Worm (Caenorhabditis elegans) whole organism, mixed stage, embryonic: ENCODE results near the gene toh-1.
A peak's percentile ranks its signal among the peaks of the same experiment; 100 is the strongest.

Experiments used
- bed-3 ChIP-seq: fragments of 200-800 bp; sonication (Bioruptor generic); optimal IDR thresholded peaks from 3 replicates; lab custom pipeline; 2018; ENCODE audit warnings: mild to moderate bottlenecking, missing genetic modification characterization, moderate library complexity, missing compliant biosample characterization
- blmp-1 ChIP-seq: fragments of 150-350 bp; optimal IDR thresholded peaks from 2 replicates; lab custom pipeline; 2014; ENCODE audit warnings: missing biosample characterization, missing genetic modification characterization
- ceh-39 ChIP-seq: fragments of 150-350 bp; optimal IDR thresholded peaks from 2 replicates; lab custom pipeline; 2014; ENCODE audit warnings: missing biosample characterization, missing genetic modification characterization
- ceh-43 ChIP-seq: fragments of 200-800 bp; sonication (Bioruptor generic); optimal IDR thresholded peaks from 2 replicates; lab custom pipeline; 2018; ENCODE audit warnings: mild to moderate bottlenecking, missing genetic modification characterization, moderate library complexity, missing compliant biosample characterization
- ceh-83 ChIP-seq: fragments of 200-800 bp; sonication (Bioruptor generic); optimal IDR thresholded peaks from 2 replicates; lab custom pipeline; 2018; ENCODE audit warnings: mild to moderate bottlenecking, missing genetic modification characterization, missing compliant biosample characterization
- ces-1 ChIP-seq: fragments of 150-350 bp; optimal IDR thresholded peaks from 2 replicates; lab custom pipeline; 2014; ENCODE audit warnings: missing biosample characterization, missing genetic modification reagents, missing genetic modification characterization
- cnd-1 ChIP-seq: fragments of 200-800 bp; sonication (Bioruptor generic); optimal IDR thresholded peaks from 2 replicates; lab custom pipeline; 2018; ENCODE audit warnings: mild to moderate bottlenecking, missing genetic modification characterization, missing compliant biosample characterization
- drap-1 ChIP-seq: fragments of 200-800 bp; sonication (Bioruptor generic); optimal IDR thresholded peaks from 3 replicates; lab custom pipeline; 2018; ENCODE audit warnings: mild to moderate bottlenecking, missing genetic modification characterization, missing compliant biosample characterization
- flh-1 ChIP-seq: fragments of 200-800 bp; sonication (Bioruptor generic); optimal IDR thresholded peaks from 2 replicates; lab custom pipeline; 2018; ENCODE audit warnings: mild to moderate bottlenecking, missing genetic modification characterization, moderate library complexity, missing compliant biosample characterization
- ham-2 ChIP-seq: fragments of 200-800 bp; sonication (Bioruptor generic); optimal IDR thresholded peaks from 2 replicates; lab custom pipeline; 2018; ENCODE audit warnings: mild to moderate bottlenecking, missing genetic modification characterization, missing compliant biosample characterization
- hlh-1 ChIP-seq: fragments of 150-350 bp; optimal IDR thresholded peaks from 2 replicates; lab custom pipeline; 2014; ENCODE audit warnings: missing biosample characterization, missing genetic modification reagents, missing genetic modification characterization
- lin-13 ChIP-seq: fragments of 150-350 bp; optimal IDR thresholded peaks from 2 replicates; lab custom pipeline; 2014; ENCODE audit warnings: missing biosample characterization, missing genetic modification characterization
- lin-32 ChIP-seq: fragments of 200-800 bp; sonication (Bioruptor generic); optimal IDR thresholded peaks from 2 replicates; lab custom pipeline; 2018; ENCODE audit warnings: mild to moderate bottlenecking, missing genetic modification characterization, missing compliant biosample characterization
- lsy-2 ChIP-seq: fragments of 150-350 bp; optimal IDR thresholded peaks from 2 replicates; lab custom pipeline; 2014; ENCODE audit warnings: missing biosample characterization, missing genetic modification characterization
- mab-5 ChIP-seq: fragments of 150-350 bp; optimal IDR thresholded peaks from 2 replicates; lab custom pipeline; 2014; ENCODE audit warnings: missing biosample characterization, missing genetic modification characterization
- mep-1 ChIP-seq: fragments of 150-350 bp; optimal IDR thresholded peaks from 2 replicates; lab custom pipeline; 2017; ENCODE audit warnings: missing biosample characterization, missing genetic modification reagents, missing genetic modification characterization, inconsistent platforms
- nhr-12 ChIP-seq: fragments of 150-350 bp; optimal IDR thresholded peaks from 2 replicates; lab custom pipeline; 2014; ENCODE audit warnings: missing biosample characterization, missing genetic modification characterization
- nhr-2 ChIP-seq: fragments of 150-350 bp; optimal IDR thresholded peaks from 2 replicates; lab custom pipeline; 2014; ENCODE audit warnings: missing biosample characterization, missing genetic modification characterization
- nhr-28 ChIP-seq: fragments of 150-350 bp; optimal IDR thresholded peaks from 2 replicates; lab custom pipeline; 2014; ENCODE audit warnings: missing biosample characterization, missing genetic modification characterization
- nhr-76 ChIP-seq: sonication (generic microtip); optimal IDR thresholded peaks from 2 replicates; lab custom pipeline; 2017; ENCODE audit warnings: missing biosample characterization, missing genetic modification characterization
- pha-4 ChIP-seq: fragments of 150-350 bp; optimal IDR thresholded peaks from 2 replicates; lab custom pipeline; 2018; ENCODE audit warnings: missing biosample characterization, missing genetic modification reagents, missing genetic modification characterization
- sem-2 ChIP-seq: fragments of 200-800 bp; sonication (Bioruptor generic); optimal IDR thresholded peaks from 2 replicates; lab custom pipeline; 2018; ENCODE audit warnings: mild to moderate bottlenecking, missing genetic modification characterization, missing compliant biosample characterization
- snpc-4 ChIP-seq: fragments of 150-350 bp; optimal IDR thresholded peaks from 2 replicates; lab custom pipeline; 2014; ENCODE audit warnings: missing biosample characterization, missing genetic modification characterization
- sptf-1 ChIP-seq: sonication (generic microtip); optimal IDR thresholded peaks from 2 replicates; lab custom pipeline; 2017; ENCODE audit warnings: mild to moderate bottlenecking, missing genetic modification characterization, moderate library complexity, missing compliant biosample characterization
- tbx-8 ChIP-seq: fragments of 200-800 bp; sonication (Bioruptor generic); optimal IDR thresholded peaks from 2 replicates; lab custom pipeline; 2018; ENCODE audit warnings: mild to moderate bottlenecking, missing genetic modification characterization, moderate library complexity, missing compliant biosample characterization
- unc-39 ChIP-seq: fragments of 150-350 bp; optimal IDR thresholded peaks from 2 replicates; lab custom pipeline; 2014; ENCODE audit warnings: missing biosample characterization, missing genetic modification characterization
- unc-62 ChIP-seq: fragments of 150-350 bp; optimal IDR thresholded peaks from 2 replicates; lab custom pipeline; 2014; ENCODE audit warnings: missing biosample characterization, missing genetic modification reagents, missing genetic modification characterization
- zip-8 ChIP-seq: fragments of 150-350 bp; optimal IDR thresholded peaks from 2 replicates; lab custom pipeline; 2014; ENCODE audit warnings: missing biosample characterization, missing genetic modification characterization
- ztf-11 ChIP-seq: fragments of 150-350 bp; optimal IDR thresholded peaks from 2 replicates; lab custom pipeline; 2014; ENCODE audit warnings: missing biosample characterization, missing genetic modification characterization

toh-1 gene

ce11 chrIII:3834800-3835271, 26.0 kb upstream of the toh-1 start, which contains the start of gene cyp-25A2:
Gene cyp-25A2 (plus strand): TSS chrIII:3835221.
- TF ChIP-seq drap-1 (GFP tag; lab: Kevin White, UChicago) (no peak), nhr-12 (tag; lab: Kevin White, UChicago) (no peak), sem-2 (GFP tag; lab: Kevin White, UChicago) (no peak), unc-62 (GFP tag; lab: Kevin White, UChicago) (no peak), lsy-2 (tag; lab: Kevin White, UChicago) (no peak), snpc-4 (tag; lab: Kevin White, UChicago) (no peak), ceh-43 (GFP tag; lab: Kevin White, UChicago) (no peak), blmp-1 (tag; lab: Kevin White, UChicago) (no peak), ham-2 (GFP tag; lab: Kevin White, UChicago) (no peak), hlh-1 (tag; lab: Kevin White, UChicago) (no peak), ztf-11 (tag; lab: Kevin White, UChicago) (no peak), nhr-28 (tag; lab: Kevin White, UChicago) (no peak)
- TF ChIP-seq, all 35 proteins: peak for 0

- no peak for TF ChIP-seq hlh-1 (tag; lab: Kevin White, UChicago)
- TF ChIP-seq tbx-8 (GFP tag; lab: Kevin White, UChicago): no peak
- no peak for TF ChIP-seq mab-5 (tag; lab: Kevin White, UChicago)
- no peak for TF ChIP-seq nhr-2 (tag; lab: Kevin White, UChicago)
- no peak for TF ChIP-seq bed-3 (GFP tag; lab: Kevin White, UChicago)
- TF ChIP-seq lin-13 (tag; lab: Kevin White, UChicago): no peak
- no peak for TF ChIP-seq drap-1 (GFP tag; lab: Kevin White, UChicago)
- TF ChIP-seq flh-1: no peak
- no peak for TF ChIP-seq sptf-1
- no peak for TF ChIP-seq unc-39 (tag; lab: Kevin White, UChicago)
- TF ChIP-seq mep-1 (tag; lab: Kevin White, UChicago): no peak
- TF ChIP-seq ceh-83 (GFP tag; lab: Kevin White, UChicago): no peak
- no peak for TF ChIP-seq ces-1 (GFP tag; lab: Kevin White, UChicago)
Measured at ce11 chrIII:3832291-3832690, 23.5 kb upstream of the toh-1 start, which contains the start of gene cyp-25A1. Gene cyp-25A1 (plus strand): TSS chrIII:3832591.

- TF ChIP-seq ceh-83 (GFP tag; lab: Kevin White, UChicago) (no peak), nhr-2 (tag; lab: Kevin White, UChicago) (no peak), unc-39 (tag; lab: Kevin White, UChicago) (no peak), snpc-4 (tag; lab: Kevin White, UChicago) (no peak), sem-2 (GFP tag; lab: Kevin White, UChicago) (no peak)
Measured at ce11 chrIII:3831798-3832197, 23.0 kb upstream of the toh-1 start.

- TF ChIP-seq zip-8 (tag; lab: Kevin White, UChicago) (peak; percentile 29), nhr-2 (tag; lab: Kevin White, UChicago) (no peak), flh-1 (no peak), lin-13 (tag; lab: Kevin White, UChicago) (no peak), lin-32 (GFP tag; lab: Kevin White, UChicago) (no peak), blmp-1 (tag; lab: Kevin White, UChicago) (no peak), cnd-1 (tag; lab: Kevin White, UChicago) (peak; percentile 1)
Measured at ce11 chrIII:3831381-3831780, 22.6 kb upstream of the toh-1 start, which contains the start of gene C36A4.10. Gene C36A4.10 (minus strand): TSS chrIII:3831481.

ce11 chrIII:3829105-3829504, 20.3 kb upstream of the toh-1 start, which contains the start of gene cnnm-5:
Gene cnnm-5 (minus strand): TSS chrIII:3829205.
- TF ChIP-seq ceh-43 (GFP tag; lab: Kevin White, UChicago): no peak
- TF ChIP-seq lin-32 (GFP tag; lab: Kevin White, UChicago): no peak
- TF ChIP-seq nhr-76 (tag; lab: Kevin White, UChicago): no peak
- TF ChIP-seq lsy-2 (tag; lab: Kevin White, UChicago): no peak
- TF ChIP-seq snpc-4 (tag; lab: Kevin White, UChicago): no peak
- no peak for TF ChIP-seq bed-3 (GFP tag; lab: Kevin White, UChicago)
- no peak for TF ChIP-seq ces-1 (GFP tag; lab: Kevin White, UChicago)
- TF ChIP-seq pha-4 (tag; lab: Kevin White, UChicago): no peak
- no peak for TF ChIP-seq ceh-39 (tag; lab: Kevin White, UChicago)
- TF ChIP-seq unc-39 (tag; lab: Kevin White, UChicago): no peak
- no peak for TF ChIP-seq zip-8 (tag; lab: Kevin White, UChicago)
- no peak for TF ChIP-seq sptf-1
- no peak for TF ChIP-seq lin-13 (tag; lab: Kevin White, UChicago)
- no peak for TF ChIP-seq hlh-1 (tag; lab: Kevin White, UChicago)
- no peak for TF ChIP-seq unc-62 (GFP tag; lab: Kevin White, UChicago)
